Fruit fly (Drosophila melanogaster) whole organism: ENCODE data around the gene E2f1.

Source experiments
- CG8478 ChIP-seq: fragments of >200 bp; optimal IDR thresholded peaks from 2 replicates; lab custom pipeline; 2018; ENCODE audit warnings: inconsistent platforms
- Dll ChIP-seq: fragments of >200 bp; optimal IDR thresholded peaks from 2 replicates; lab custom pipeline; 2017
- EcR ChIP-seq, 2 experiments: fragments of >200 bp; optimal IDR thresholded peaks; 2 replicates each; lab custom pipeline; 2017; ENCODE audit warnings: missing biosample characterization in 2 of 2, missing genetic modification characterization in 2 of 2, missing genetic modification reagents in 2 of 2
- pan ChIP-seq: fragments of >200 bp; optimal IDR thresholded peaks from 2 replicates; lab custom pipeline; 2017
- psq ChIP-seq: fragments of >200 bp; optimal IDR thresholded peaks from 2 replicates; lab custom pipeline; 2017
- usp ChIP-seq: fragments of >200 bp; optimal IDR thresholded peaks from 2 replicates; lab custom pipeline; 2017; ENCODE audit warnings: missing biosample characterization, missing genetic modification characterization, mixed read lengths

The E2f1 gene

DNA sequence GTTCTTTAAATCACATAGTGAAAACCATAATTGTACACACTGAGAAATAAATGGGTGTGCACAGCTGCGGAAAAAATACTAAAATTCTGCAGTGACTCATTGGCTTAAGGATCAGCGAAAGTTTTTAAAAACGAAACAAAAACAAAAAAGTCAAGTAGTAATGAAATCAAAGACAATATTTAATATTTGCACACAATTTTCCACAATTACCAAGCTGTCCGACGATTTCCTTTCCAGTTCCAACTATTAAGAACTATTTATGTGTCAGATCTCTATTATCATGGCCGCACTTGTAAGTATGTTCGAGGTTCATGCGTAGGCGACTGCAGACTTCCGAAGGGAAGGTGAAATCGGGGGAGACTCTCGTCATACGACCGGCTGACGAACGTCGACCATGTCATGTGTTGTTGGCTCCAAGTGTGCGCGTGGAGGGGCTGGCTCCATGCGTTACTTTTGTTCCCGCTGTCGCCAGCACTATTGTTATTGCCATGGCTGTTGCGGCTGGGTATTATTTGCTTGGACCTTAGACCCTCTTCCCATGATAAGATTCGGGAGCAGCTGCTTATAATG lies 45.7 kb downstream of the E2f1 start:
- TF ChIP-seq usp: no peak
- no peak for TF ChIP-seq Dll
- TF ChIP-seq CG8478: no peak
- no peak for TF ChIP-seq EcR (GFP tag; optimal IDR thresholded peaks at IDR 0.05; lab: Kevin White, UChicago)
- TF ChIP-seq pan (lab: Kevin White, UChicago): no peak
- TF ChIP-seq psq (lab: Kevin White, UChicago): no peak

dm6 chr3R:21613322-21613807 lies 47.3 kb downstream of the E2f1 start:
- TF ChIP-seq EcR (GFP tag; optimal IDR thresholded peaks at IDR 0.05; lab: Kevin White, UChicago) (no peak), Dll (no peak), usp (no peak), CG8478 (no peak), pan (lab: Kevin White, UChicago) (no peak)

DNA sequence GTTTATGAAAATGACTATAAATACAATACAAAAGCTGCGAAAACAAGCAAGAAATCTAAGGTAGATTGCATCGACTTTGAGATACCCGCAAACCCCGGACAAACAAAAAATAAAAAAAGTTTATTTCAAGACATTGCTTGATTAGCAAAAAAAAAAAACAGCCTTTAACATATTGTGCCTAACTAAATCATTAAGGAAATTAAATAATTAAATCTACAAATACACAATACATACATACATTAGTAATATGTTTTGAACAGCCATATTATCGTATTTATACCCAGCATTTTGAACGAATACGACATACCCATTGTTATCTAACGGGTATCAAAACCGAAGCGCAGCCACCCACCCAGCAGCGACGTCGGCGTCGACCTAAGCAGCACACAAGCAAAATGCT lies 47.8 kb downstream of the E2f1 start:
- TF ChIP-seq Dll (no peak), CG8478 (no peak), usp (no peak), EcR (GFP tag; optimal IDR thresholded peaks at IDR 0.05; lab: Kevin White, UChicago) (no peak), pan (lab: Kevin White, UChicago) (no peak), psq (lab: Kevin White, UChicago) (no peak)

dm6 chr3R:21611629-21612180 lies 49.0 kb downstream of the E2f1 start:
- TF ChIP-seq Dll: no peak
- no peak for TF ChIP-seq EcR (GFP tag; optimal IDR thresholded peaks at IDR 0.05; lab: Kevin White, UChicago)
- no peak for TF ChIP-seq pan (lab: Kevin White, UChicago)
- TF ChIP-seq psq (lab: Kevin White, UChicago): no peak
- TF ChIP-seq CG8478: no peak
- TF ChIP-seq usp: no peak

DNA sequence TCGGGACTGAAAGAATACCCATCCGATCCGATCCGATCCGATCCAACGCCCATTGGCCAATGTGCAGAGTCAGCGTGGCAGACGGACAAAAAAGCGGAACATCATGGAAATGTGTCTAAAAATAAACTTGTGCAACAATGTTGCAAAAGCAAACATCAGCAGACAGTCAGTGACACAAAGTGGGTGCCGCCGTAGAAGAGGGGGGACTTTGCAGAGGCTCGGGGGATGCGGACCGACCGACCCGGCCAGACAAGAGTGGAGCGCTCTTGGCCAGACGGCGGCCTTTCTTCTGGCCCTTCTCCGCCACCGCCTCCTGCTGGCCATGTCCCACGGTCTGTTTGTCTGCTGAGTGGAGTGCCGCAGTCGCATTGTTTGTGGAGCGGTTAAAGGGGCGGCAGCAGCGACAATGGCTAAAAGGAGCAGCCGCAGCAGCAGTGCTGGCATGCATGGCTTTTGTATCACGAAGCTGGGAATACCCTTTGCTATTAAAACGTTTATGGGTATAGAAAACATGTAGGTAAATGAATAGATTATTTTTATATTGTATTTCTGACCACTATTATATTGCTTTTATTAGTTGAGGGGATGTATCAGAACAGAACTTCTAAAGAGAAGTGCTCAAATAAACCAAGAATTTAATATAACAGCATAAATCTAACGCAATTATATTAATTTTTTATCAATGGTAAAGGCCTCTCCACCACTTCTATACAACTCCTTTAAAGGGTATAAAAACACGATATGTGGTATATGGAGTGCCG lies 52.2 kb downstream of the E2f1 start:
- TF ChIP-seq EcR (GFP tag; optimal IDR thresholded peaks at IDR 0.05; lab: Kevin White, UChicago) (peak in 1 of 2 experiments; percentile 56), CG8478 (no peak), pan (lab: Kevin White, UChicago) (no peak), usp (no peak), Dll (peak; percentile 14)

- TF ChIP-seq pan (lab: Kevin White, UChicago) (no peak), CG8478 (no peak), usp (no peak), Dll (peak; percentile 61), EcR (GFP tag; optimal IDR thresholded peaks at IDR 0.05; lab: Kevin White, UChicago) (peak; percentile 93 to 94), psq (lab: Kevin White, UChicago) (no peak)
These were observed 54.2 kb downstream of the E2f1 start for dm6 chr3R:21606221-21607099.

DNA sequence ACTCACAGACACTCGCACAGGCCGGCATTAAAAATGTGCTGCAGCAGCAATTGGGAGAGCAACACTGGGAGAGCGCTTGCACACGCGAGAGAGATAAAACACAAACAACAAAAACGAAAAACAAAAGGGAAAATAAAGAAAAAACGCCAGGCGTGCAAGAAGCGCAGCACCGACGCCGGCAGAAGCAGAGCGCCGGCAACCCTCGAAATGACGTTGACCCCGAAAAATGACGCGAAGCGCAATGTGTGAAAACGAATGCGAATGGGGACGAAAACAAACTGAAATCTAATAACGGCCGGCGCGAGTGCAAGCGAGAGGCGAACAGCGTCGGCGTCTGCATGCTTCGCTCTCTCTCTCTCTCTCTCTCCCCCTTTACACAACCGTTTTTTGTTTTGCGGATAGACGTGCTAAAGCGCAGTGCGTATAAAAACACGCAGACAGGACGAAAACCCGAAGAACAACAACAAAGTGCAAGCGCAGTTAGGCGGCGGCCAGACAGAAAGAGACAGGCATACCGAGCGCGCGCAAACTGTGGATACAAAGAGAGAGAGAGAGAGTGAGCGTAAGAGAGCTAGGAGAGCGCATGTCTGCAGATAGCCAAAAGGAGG lies 55.3 kb downstream of the E2f1 start:
- TF ChIP-seq pan (lab: Kevin White, UChicago): no peak
- peak; percentile 75 for TF ChIP-seq Dll
- no peak for TF ChIP-seq usp
- TF ChIP-seq psq (lab: Kevin White, UChicago): peak; percentile 52
- peak; percentile 15 for TF ChIP-seq CG8478
- peak; percentile 88 to 96 for TF ChIP-seq EcR (GFP tag; optimal IDR thresholded peaks at IDR 0.05; lab: Kevin White, UChicago)

DNA sequence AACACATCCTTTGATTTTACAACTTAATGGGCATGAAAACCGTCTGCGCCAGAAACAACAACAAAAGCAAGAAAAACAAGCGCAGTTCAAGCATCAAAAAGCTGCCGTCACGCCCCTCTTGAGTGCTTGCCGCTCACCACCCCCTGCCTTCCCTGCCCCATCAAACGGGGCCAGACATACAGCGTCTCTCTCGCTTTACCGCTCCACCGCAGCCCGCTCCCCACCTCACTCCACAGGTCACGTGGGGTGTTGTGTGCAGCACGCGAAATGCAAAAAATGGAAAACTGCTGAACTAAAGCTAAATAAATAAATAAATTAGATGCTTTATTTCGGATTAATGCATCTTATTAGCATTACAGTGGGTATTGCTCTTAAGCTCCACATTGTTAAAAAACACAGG lies 56.1 kb downstream of the E2f1 start:
- no peak for TF ChIP-seq psq (lab: Kevin White, UChicago)
- no peak for TF ChIP-seq Dll
- no peak for TF ChIP-seq usp
- no peak for TF ChIP-seq pan (lab: Kevin White, UChicago)
- TF ChIP-seq CG8478: no peak
- TF ChIP-seq EcR (GFP tag; optimal IDR thresholded peaks at IDR 0.05; lab: Kevin White, UChicago): no peak

DNA sequence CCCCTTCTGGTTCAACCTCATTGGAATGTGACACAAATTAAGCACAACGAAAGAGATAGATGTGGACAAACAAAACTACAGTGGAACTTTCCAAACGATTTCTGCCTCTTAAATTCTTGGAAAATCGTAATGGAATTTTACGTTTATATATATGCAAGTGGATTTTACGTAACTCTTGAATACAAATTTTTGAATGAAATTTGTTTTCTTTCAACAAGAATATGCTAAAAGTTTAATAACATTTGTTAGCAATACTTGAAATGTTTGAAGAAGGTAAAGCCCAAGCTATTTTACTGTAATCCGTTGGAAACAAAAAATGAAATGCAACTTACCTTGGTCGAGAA lies 58.0 kb downstream of the E2f1 start:
- no peak for TF ChIP-seq CG8478
- TF ChIP-seq pan (lab: Kevin White, UChicago): no peak
- no peak for TF ChIP-seq psq (lab: Kevin White, UChicago)
- TF ChIP-seq Dll: no peak
- no peak for TF ChIP-seq usp
- TF ChIP-seq EcR (GFP tag; optimal IDR thresholded peaks at IDR 0.05; lab: Kevin White, UChicago): no peak

DNA sequence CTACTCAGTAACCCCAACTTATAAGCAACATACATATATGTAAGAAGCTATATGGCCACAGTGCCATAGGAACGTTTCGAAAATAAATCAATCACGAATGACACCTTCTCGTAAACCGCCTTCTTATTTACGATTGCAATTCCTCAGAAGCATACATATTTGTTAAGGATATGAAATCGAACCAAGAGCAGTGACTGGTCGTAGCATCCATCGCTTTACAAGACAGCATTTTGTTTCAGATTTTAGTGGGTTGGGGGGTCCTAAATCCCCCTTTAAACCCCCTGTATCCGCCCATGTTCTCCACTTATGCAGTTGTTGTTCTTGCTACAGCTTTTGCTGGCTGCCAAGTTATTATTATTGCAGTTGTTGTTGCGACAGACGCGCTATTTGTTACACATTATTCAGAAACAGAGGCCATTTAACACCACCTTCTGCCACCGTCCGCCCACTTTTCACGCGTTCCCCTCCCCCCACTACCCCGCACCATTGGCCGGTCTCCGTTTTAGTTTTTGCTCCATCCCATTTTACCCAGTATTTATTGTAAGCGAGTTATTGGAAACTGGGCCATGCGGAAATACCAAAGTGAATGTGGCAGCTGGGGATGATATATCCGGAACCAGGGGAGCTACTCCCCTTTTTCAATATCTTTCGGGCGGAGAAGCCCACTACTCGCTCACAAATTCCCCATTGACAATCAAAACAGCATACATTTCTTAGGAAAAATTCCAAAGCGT lies 58.5 kb downstream of the E2f1 start:
- TF ChIP-seq psq (lab: Kevin White, UChicago) (no peak), pan (lab: Kevin White, UChicago) (no peak), CG8478 (no peak), EcR (GFP tag; optimal IDR thresholded peaks at IDR 0.05; lab: Kevin White, UChicago) (no peak), usp (no peak)

DNA sequence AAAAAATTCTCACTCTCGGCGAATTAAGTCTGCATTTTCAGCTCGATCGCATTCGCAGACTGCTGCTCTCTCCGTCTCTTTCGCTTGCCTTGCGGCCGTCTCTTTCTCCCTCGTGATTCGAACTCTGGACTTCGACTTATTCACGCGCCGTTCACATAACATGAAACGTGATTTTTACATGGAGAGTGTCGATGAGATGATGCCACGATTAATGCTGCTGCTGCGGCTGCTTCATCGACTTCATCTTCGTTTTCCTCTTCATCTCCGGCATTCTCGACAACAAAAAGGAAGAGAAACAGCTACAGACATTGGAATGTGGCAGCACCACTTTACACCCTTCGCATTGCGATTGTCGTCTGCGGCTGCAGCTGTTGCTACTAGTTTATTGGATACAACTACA lies 61.0 kb downstream of the E2f1 start:
- TF ChIP-seq CG8478 (peak; percentile 30), pan (lab: Kevin White, UChicago) (no peak)
